Fruit fly (Drosophila melanogaster): ENCODE data around the gene Atg101.

The Atg101 gene

dm6 chrX:18774818-18775343 lies 16.6 kb upstream of the Atg101 start, which contains the start of gene CG6891 (continued):
- TF ChIP-seq tai (GFP tag; optimal IDR thresholded peaks at IDR 0.05) (no peak), Myc (optimal IDR thresholded peaks at IDR 0.05) (peak; percentile 82), fru (GFP tag; optimal IDR thresholded peaks at IDR 0.05) (peak; percentile 21), GATAd (GFP tag; optimal IDR thresholded peaks at IDR 0.05) (no peak), Jra (GFP tag; optimal IDR thresholded peaks at IDR 0.05) (no peak), Dif (GFP tag; optimal IDR thresholded peaks at IDR 0.05; ENCODE audit: partially characterized antibody) (peak; percentile 13), N (GFP tag; optimal IDR thresholded peaks at IDR 0.05) (no peak), Sp1 (GFP tag; optimal IDR thresholded peaks at IDR 0.05) (peak; percentile 51), Hr83 (GFP tag; optimal IDR thresholded peaks at IDR 0.05; ENCODE audit: poor library complexity, severe bottlenecking) (no peak), dl (GFP tag; optimal IDR thresholded peaks at IDR 0.05; ENCODE audit: insufficient read depth in 1 of 2, partially characterized antibody in 2 of 2) (no peak), psq (GFP tag; optimal IDR thresholded peaks at IDR 0.05) (no peak)

dm6 chrX:18775839-18776538 lies 15.5 kb upstream of the Atg101 start:
- peak; percentile 72 for TF ChIP-seq h (GFP tag; optimal IDR thresholded peaks at IDR 0.05)
- TF ChIP-seq dsf (GFP tag; optimal IDR thresholded peaks at IDR 0.05; ENCODE audit: borderline replicate concordance): peak; percentile 41
- no peak for TF ChIP-seq lola (GFP tag; optimal IDR thresholded peaks at IDR 0.05)
- peak; percentile 80 for TF ChIP-seq dmrt93B (GFP tag; optimal IDR thresholded peaks at IDR 0.05)
- TF ChIP-seq N (GFP tag; optimal IDR thresholded peaks at IDR 0.05): no peak
- TF ChIP-seq rgr (GFP tag; optimal IDR thresholded peaks at IDR 0.05): peak; percentile 67
- peak; percentile 91 for TF ChIP-seq Sp1 (GFP tag; optimal IDR thresholded peaks at IDR 0.05)
- no peak for TF ChIP-seq Dif (GFP tag; optimal IDR thresholded peaks at IDR 0.05; ENCODE audit: partially characterized antibody)
- TF ChIP-seq OdsH (GFP tag; optimal IDR thresholded peaks at IDR 0.05): peak; percentile 82
- peak; percentile 66 for TF ChIP-seq br (GFP tag; optimal IDR thresholded peaks at IDR 0.05)
- TF ChIP-seq ey (GFP tag; optimal IDR thresholded peaks at IDR 0.05): peak; percentile 70
- TF ChIP-seq sv (GFP tag; optimal IDR thresholded peaks at IDR 0.05): peak; percentile 14
- TF ChIP-seq Myc (optimal IDR thresholded peaks at IDR 0.05): no peak
- TF ChIP-seq Dfd (GFP tag; optimal IDR thresholded peaks at IDR 0.05): no peak
- no peak for TF ChIP-seq pan (optimal IDR thresholded peaks at IDR 0.05)
- TF ChIP-seq foxo (GFP tag; optimal IDR thresholded peaks at IDR 0.05): peak in 1 of 2 experiments; percentile 84
- TF ChIP-seq fru (GFP tag; optimal IDR thresholded peaks at IDR 0.05): peak; percentile 79
- TF ChIP-seq Hnf4 (GFP tag; optimal IDR thresholded peaks at IDR 0.05): peak; percentile 48
- no peak for TF ChIP-seq brk (GFP tag; optimal IDR thresholded peaks at IDR 0.05)
- peak; percentile 84 for TF ChIP-seq CG9705 (GFP tag; optimal IDR thresholded peaks at IDR 0.05)
- peak; percentile 87 for TF ChIP-seq HLH106 (tag; optimal IDR thresholded peaks at IDR 0.05)
- peak in 1 of 2 experiments; percentile 24 for TF ChIP-seq dl (GFP tag; optimal IDR thresholded peaks at IDR 0.05; ENCODE audit: insufficient read depth in 1 of 2, partially characterized antibody in 2 of 2)
- peak; percentile 12 for TF ChIP-seq Jra (GFP tag; optimal IDR thresholded peaks at IDR 0.05)
- TF ChIP-seq woc (GFP tag; optimal IDR thresholded peaks at IDR 0.05): peak; percentile 65
- TF ChIP-seq Rel (GFP tag; optimal IDR thresholded peaks at IDR 0.05): no peak
- no peak for TF ChIP-seq Rel (tag; optimal IDR thresholded peaks at IDR 0.05)
- TF ChIP-seq Hr78 (GFP tag; optimal IDR thresholded peaks at IDR 0.05): no peak
- no peak for TF ChIP-seq GATAd (GFP tag; optimal IDR thresholded peaks at IDR 0.05)
- no peak for TF ChIP-seq Hr83 (GFP tag; optimal IDR thresholded peaks at IDR 0.05; ENCODE audit: poor library complexity, severe bottlenecking)
- peak; percentile 75 for TF ChIP-seq psq (GFP tag; optimal IDR thresholded peaks at IDR 0.05)
- TF ChIP-seq jim (GFP tag; optimal IDR thresholded peaks at IDR 0.05): no peak
- peak; percentile 2 for TF ChIP-seq sage (GFP tag; optimal IDR thresholded peaks at IDR 0.05)

- TF ChIP-seq HLH106 (tag; optimal IDR thresholded peaks at IDR 0.05) (no peak), N (GFP tag; optimal IDR thresholded peaks at IDR 0.05) (no peak), sage (GFP tag; optimal IDR thresholded peaks at IDR 0.05) (peak; percentile 13), brk (GFP tag; optimal IDR thresholded peaks at IDR 0.05) (no peak), woc (GFP tag; optimal IDR thresholded peaks at IDR 0.05) (peak; percentile 37), sv (GFP tag; optimal IDR thresholded peaks at IDR 0.05) (no peak), br (GFP tag; optimal IDR thresholded peaks at IDR 0.05) (peak; percentile 32), Myc (optimal IDR thresholded peaks at IDR 0.05) (no peak), pan (optimal IDR thresholded peaks at IDR 0.05) (no peak), CrebA (GFP tag; optimal IDR thresholded peaks at IDR 0.05; ENCODE audit: borderline replicate concordance) (no peak), Dif (GFP tag; optimal IDR thresholded peaks at IDR 0.05; ENCODE audit: partially characterized antibody) (peak; percentile 23), rgr (GFP tag; optimal IDR thresholded peaks at IDR 0.05) (no peak), dsf (GFP tag; optimal IDR thresholded peaks at IDR 0.05; ENCODE audit: borderline replicate concordance) (no peak), CG9705 (GFP tag; optimal IDR thresholded peaks at IDR 0.05) (no peak), Hnf4 (GFP tag; optimal IDR thresholded peaks at IDR 0.05) (peak; percentile 13), Dfd (GFP tag; optimal IDR thresholded peaks at IDR 0.05) (no peak), Abd-B (GFP tag; optimal IDR thresholded peaks at IDR 0.05) (no peak), Rel (GFP tag; optimal IDR thresholded peaks at IDR 0.05) (no peak), Rel (tag; optimal IDR thresholded peaks at IDR 0.05) (no peak), Vsx2 (GFP tag; optimal IDR thresholded peaks at IDR 0.05; ENCODE audit: partially characterized antibody) (no peak), dmrt93B (GFP tag; optimal IDR thresholded peaks at IDR 0.05) (no peak), CG32264 (GFP tag; optimal IDR thresholded peaks at IDR 0.05) (no peak), Mio (GFP tag; optimal IDR thresholded peaks at IDR 0.05) (no peak), OdsH (GFP tag; optimal IDR thresholded peaks at IDR 0.05) (no peak), usp (GFP tag; optimal IDR thresholded peaks at IDR 0.05) (no peak), ey (GFP tag; optimal IDR thresholded peaks at IDR 0.05) (peak; percentile 45), Jra (GFP tag; optimal IDR thresholded peaks at IDR 0.05) (no peak)
These were observed 14.2 kb upstream of the Atg101 start for dm6 chrX:18776976-18777925.
